Worm (Caenorhabditis elegans): Measurements from ENCODE around the gene srd-54.

DNA sequence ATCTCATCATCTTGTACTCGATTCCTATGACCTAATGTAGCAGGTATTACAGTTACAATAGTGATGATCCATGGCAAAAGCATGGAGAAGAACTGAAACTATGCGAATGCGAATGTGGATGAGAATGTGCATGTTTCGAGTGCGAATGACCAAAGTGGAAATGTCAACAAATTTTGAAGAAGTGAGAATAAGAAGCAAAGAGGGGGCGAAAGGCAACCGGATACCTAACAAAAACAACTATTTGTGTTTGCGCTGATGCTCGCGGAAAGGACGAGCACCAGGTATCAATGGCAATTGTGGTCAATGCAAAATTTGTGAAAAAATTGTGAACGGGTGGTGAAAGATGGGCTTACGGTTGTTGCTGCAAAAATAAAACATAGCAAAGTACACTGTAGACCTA lies 29.8 kb upstream of the srd-54 start, which contains the start of gene nas-7:
- TF ChIP-seq nhr-6 (tag; optimal IDR thresholded peaks at IDR 0.05) (no peak), zfp-2 (tag; optimal IDR thresholded peaks at IDR 0.05) (no peak), unc-39 (tag; optimal IDR thresholded peaks at IDR 0.05) (no peak), unc-62 (GFP tag; optimal IDR thresholded peaks at IDR 0.05 in 1 of 2) (no peak), unc-62 (tag; optimal IDR thresholded peaks at IDR 0.05) (no peak)
